Fruit fly (Drosophila melanogaster) whole organism, embryonic: ENCODE results near the gene CG34450.

Source experiments
- Abd-B ChIP-seq: fragments of 200-800 bp; sonication (Bioruptor generic); optimal IDR thresholded peaks from 2 replicates; lab custom pipeline; 2018; ENCODE audit warnings: missing biosample characterization, mild to moderate bottlenecking, missing genetic modification characterization, moderate library complexity
- BtbVII ChIP-seq: fragments of 200-800 bp; sonication (Bioruptor generic); optimal IDR thresholded peaks from 3 replicates; lab custom pipeline; 2017; ENCODE audit warnings: missing biosample characterization, mild to moderate bottlenecking, missing genetic modification characterization
- CG10543 ChIP-seq: fragments of 200-800 bp; sonication (Bioruptor generic); optimal IDR thresholded peaks from 3 replicates; lab custom pipeline; 2017; ENCODE audit warnings: missing biosample characterization, mild to moderate bottlenecking, missing genetic modification characterization, moderate library complexity
- CG10654 ChIP-seq: fragments of 200-800 bp; sonication (Bioruptor generic); optimal IDR thresholded peaks from 2 replicates; lab custom pipeline; 2016; ENCODE audit warnings: missing biosample characterization, missing genetic modification characterization
- CG1233 ChIP-seq: fragments of 200-800 bp; sonication (Bioruptor generic); optimal IDR thresholded peaks from 4 replicates; lab custom pipeline; 2018; ENCODE audit warnings: missing biosample characterization, mild to moderate bottlenecking, missing genetic modification characterization
- CG12659 ChIP-seq: fragments of 200-800 bp; sonication (Bioruptor generic); optimal IDR thresholded peaks from 3 replicates; lab custom pipeline; 2017; ENCODE audit warnings: mild to moderate bottlenecking, missing biosample characterization, missing genetic modification reagents, missing genetic modification characterization
- CG13624 ChIP-seq: fragments of 200-800 bp; sonication (Bioruptor generic); optimal IDR thresholded peaks from 2 replicates; lab custom pipeline; 2016; ENCODE audit warnings: missing biosample characterization, missing genetic modification characterization
- CG13894 ChIP-seq: fragments of 200-800 bp; sonication (Bioruptor generic); optimal IDR thresholded peaks from 3 replicates; lab custom pipeline; 2018; ENCODE audit warnings: missing biosample characterization, mild to moderate bottlenecking, missing genetic modification characterization, moderate library complexity
- CG16813 ChIP-seq: fragments of 200-800 bp; sonication (Bioruptor generic); IDR thresholded peaks from 3 replicates; pipeline ENCODE4 v1.3.6; 2022; ENCODE audit warnings: missing biosample characterization, missing genetic modification characterization; ENCODE audit not compliant: partially characterized antibody
- CG17385 ChIP-seq: fragments of 200-800 bp; sonication (Bioruptor generic); optimal IDR thresholded peaks from 3 replicates; lab custom pipeline; 2018; ENCODE audit warnings: missing biosample characterization, mild to moderate bottlenecking, missing genetic modification characterization
- CG1832 ChIP-seq: fragments of 200-800 bp; sonication (Bioruptor generic); optimal IDR thresholded peaks from 2 replicates; lab custom pipeline; 2017; ENCODE audit warnings: missing biosample characterization, mild to moderate bottlenecking, missing genetic modification characterization, inconsistent platforms
- CG2116 ChIP-seq: fragments of 200-800 bp; sonication (Bioruptor generic); optimal IDR thresholded peaks from 3 replicates; lab custom pipeline; 2018; ENCODE audit warnings: missing biosample characterization, mild to moderate bottlenecking, missing genetic modification characterization
- CG2202 ChIP-seq: fragments of 200-800 bp; sonication (Bioruptor generic); optimal IDR thresholded peaks from 2 replicates; lab custom pipeline; 2018; ENCODE audit warnings: missing biosample characterization, mild to moderate bottlenecking, missing genetic modification characterization
- CG30403 ChIP-seq: fragments of 200-800 bp; sonication (Bioruptor generic); optimal IDR thresholded peaks from 3 replicates; lab custom pipeline; 2016; ENCODE audit warnings: missing biosample characterization, missing genetic modification characterization
- CG3163 ChIP-seq: fragments of 200-800 bp; sonication (Bioruptor generic); optimal IDR thresholded peaks from 3 replicates; lab custom pipeline; 2016; ENCODE audit warnings: missing biosample characterization, missing genetic modification characterization
- CG32772 ChIP-seq: fragments of 200-800 bp; sonication (Bioruptor generic); IDR thresholded peaks from 2 replicates; pipeline ENCODE4 v1.3.6; 2022; ENCODE audit warnings: missing biosample characterization, missing genetic modification characterization
- CG4328 ChIP-seq: fragments of 200-800 bp; sonication (Bioruptor generic); optimal IDR thresholded peaks from 3 replicates; lab custom pipeline; 2017; ENCODE audit warnings: missing biosample characterization, missing genetic modification reagents, missing genetic modification characterization
- CG4707 ChIP-seq: fragments of 200-800 bp; sonication (Bioruptor generic); optimal IDR thresholded peaks from 2 replicates; lab custom pipeline; 2018; ENCODE audit warnings: missing biosample characterization, mild to moderate bottlenecking, missing genetic modification characterization, moderate library complexity
- CG4854 ChIP-seq: fragments of 200-800 bp; sonication (Bioruptor generic); optimal IDR thresholded peaks from 2 replicates; lab custom pipeline; 2016; ENCODE audit warnings: missing biosample characterization, missing genetic modification characterization, inconsistent platforms
- CG5245 ChIP-seq: fragments of 200-800 bp; sonication (Bioruptor generic); optimal IDR thresholded peaks from 3 replicates; lab custom pipeline; 2016; ENCODE audit warnings: missing biosample characterization, missing genetic modification characterization
- CG6683 ChIP-seq: fragments of 200-800 bp; sonication (Bioruptor generic); optimal IDR thresholded peaks from 2 replicates; lab custom pipeline; 2017; ENCODE audit warnings: missing biosample characterization, mild to moderate bottlenecking, missing genetic modification characterization, missing genetic modification reagents
- CG9817 ChIP-seq: fragments of 200-800 bp; sonication (Bioruptor generic); optimal IDR thresholded peaks from 2 replicates; lab custom pipeline; 2018; ENCODE audit warnings: missing biosample characterization, mild to moderate bottlenecking, missing genetic modification characterization, moderate library complexity
- Chrac-16 ChIP-seq: fragments of 200-800 bp; sonication (Bioruptor generic); optimal IDR thresholded peaks from 3 replicates; lab custom pipeline; 2016; ENCODE audit warnings: missing biosample characterization, missing genetic modification characterization
- CrebB ChIP-seq: fragments of 200-800 bp; sonication (Bioruptor generic); optimal IDR thresholded peaks from 3 replicates; lab custom pipeline; 2018; ENCODE audit warnings: missing biosample characterization, mild to moderate bottlenecking, missing genetic modification characterization
- Doc2 ChIP-seq: fragments of 200-800 bp; sonication (Bioruptor generic); IDR thresholded peaks from 2 replicates; pipeline ENCODE4 v1.3.6; 2022; ENCODE audit warnings: missing biosample characterization, missing genetic modification characterization
- Doc3 ChIP-seq: fragments of 200-800 bp; sonication (Bioruptor generic); IDR thresholded peaks from 3 replicates; pipeline ENCODE4 v1.3.6; 2022; ENCODE audit warnings: missing biosample characterization, missing genetic modification characterization; ENCODE audit not compliant: partially characterized antibody
- Drgx ChIP-seq: fragments of 200-800 bp; sonication (Bioruptor generic); IDR thresholded peaks from 2 replicates; pipeline ENCODE4 v1.3.6; 2022; ENCODE audit warnings: missing biosample characterization, missing genetic modification characterization
- Eip74EF ChIP-seq, 2 experiments: fragments of 200-800 bp in 1 of 2; fragments of >200 bp in 1 of 2; sonication (Bioruptor generic) in 1 of 2; optimal IDR thresholded peaks; 2 replicates each; lab custom pipeline; 2017 to 2019; ENCODE audit warnings: missing biosample characterization in 2 of 2, missing genetic modification characterization in 2 of 2, mild to moderate bottlenecking in 1 of 2, moderate library complexity in 1 of 2
- Ets97D ChIP-seq: fragments of 200-800 bp; sonication (Bioruptor generic); optimal IDR thresholded peaks from 3 replicates; lab custom pipeline; 2016; ENCODE audit warnings: missing biosample characterization, missing genetic modification characterization
- HmgD ChIP-seq: fragments of 200-800 bp; sonication (Bioruptor generic); optimal IDR thresholded peaks from 3 replicates; lab custom pipeline; 2016; ENCODE audit warnings: missing biosample characterization, missing genetic modification characterization
- HmgZ ChIP-seq: fragments of 200-800 bp; sonication (Bioruptor generic); optimal IDR thresholded peaks from 2 replicates; lab custom pipeline; 2018; ENCODE audit warnings: missing biosample characterization, mild to moderate bottlenecking, missing genetic modification characterization
- Hmx ChIP-seq: fragments of 200-800 bp; sonication (Bioruptor generic); optimal IDR thresholded peaks from 2 replicates; lab custom pipeline; 2016; ENCODE audit warnings: missing biosample characterization, missing genetic modification characterization
- Hr51 ChIP-seq, 2 experiments: fragments of 200-800 bp; sonication (Bioruptor generic); optimal IDR thresholded peaks; 2 replicates in 1 of 2; 3 replicates in 1 of 2; lab custom pipeline; 2016 to 2018; ENCODE audit warnings: missing biosample characterization in 2 of 2, missing genetic modification characterization in 2 of 2, mild to moderate bottlenecking in 1 of 2, moderate library complexity in 1 of 2
- Mes4 ChIP-seq: fragments of 200-800 bp; sonication (Bioruptor generic); optimal IDR thresholded peaks from 2 replicates; lab custom pipeline; 2016; ENCODE audit warnings: missing biosample characterization, missing genetic modification characterization
- Sox100B ChIP-seq: fragments of 200-800 bp; sonication (Bioruptor generic); optimal IDR thresholded peaks from 3 replicates; lab custom pipeline; 2018; ENCODE audit warnings: missing biosample characterization, mild to moderate bottlenecking, missing genetic modification characterization
- abd-A ChIP-seq: fragments of 200-800 bp; sonication (Bioruptor generic); optimal IDR thresholded peaks from 3 replicates; lab custom pipeline; 2019; ENCODE audit warnings: missing biosample characterization, mild to moderate bottlenecking, missing genetic modification characterization, moderate library complexity
- ash1 ChIP-seq: fragments of 200-800 bp; sonication (Bioruptor generic); optimal IDR thresholded peaks from 2 replicates; lab custom pipeline; 2018; ENCODE audit warnings: missing biosample characterization, mild to moderate bottlenecking, missing genetic modification characterization
- disco-r ChIP-seq: fragments of 200-800 bp; sonication (Bioruptor generic); optimal IDR thresholded peaks from 2 replicates; lab custom pipeline; 2016; ENCODE audit warnings: missing biosample characterization, missing genetic modification characterization
- dm ChIP-seq: fragments of 200-800 bp; sonication (Bioruptor generic); optimal IDR thresholded peaks from 3 replicates; lab custom pipeline; 2016; ENCODE audit warnings: missing biosample characterization, missing genetic modification characterization
- insv ChIP-seq, 2 experiments: fragments of 200-800 bp; sonication (Bioruptor generic); optimal IDR thresholded peaks; 3 replicates each; lab custom pipeline; 2016 to 2018; ENCODE audit warnings: missing biosample characterization in 2 of 2, missing genetic modification characterization in 2 of 2
- jigr1 ChIP-seq: fragments of 200-800 bp; sonication (Bioruptor generic); IDR thresholded peaks from 3 replicates; pipeline ENCODE4 v1.3.6; 2022; ENCODE audit warnings: missing biosample characterization, missing genetic modification characterization
- lilli ChIP-seq: fragments of 200-800 bp; sonication (Bioruptor generic); optimal IDR thresholded peaks from 3 replicates; lab custom pipeline; 2016; ENCODE audit warnings: missing biosample characterization, missing genetic modification characterization
- odd ChIP-seq: fragments of 200-800 bp; sonication (Bioruptor generic); optimal IDR thresholded peaks from 2 replicates; lab custom pipeline; 2017; ENCODE audit warnings: missing biosample characterization, mild to moderate bottlenecking, missing genetic modification characterization
- rib ChIP-seq: fragments of 200-800 bp; sonication (Bioruptor generic); IDR thresholded peaks from 2 replicates; pipeline ENCODE4 v1.3.6; 2022; ENCODE audit warnings: missing biosample characterization, missing genetic modification characterization
- shn ChIP-seq: fragments of 200-800 bp; sonication (Bioruptor generic); optimal IDR thresholded peaks from 3 replicates; lab custom pipeline; 2016; ENCODE audit warnings: missing biosample characterization, missing genetic modification characterization
- sna ChIP-seq: fragments of 200-800 bp; sonication (Bioruptor generic); IDR thresholded peaks from 2 replicates; pipeline ENCODE4 v1.3.6; 2022; ENCODE audit warnings: missing biosample characterization, missing genetic modification characterization; ENCODE audit not compliant: partially characterized antibody
- ttk ChIP-seq: fragments of 200-800 bp; sonication (Bioruptor generic); IDR thresholded peaks from 2 replicates; pipeline ENCODE4 v2.1.2; 2022; ENCODE audit warnings: missing biosample characterization, missing genetic modification characterization
- z ChIP-seq: fragments of 200-800 bp; sonication (Bioruptor generic); IDR thresholded peaks from 3 replicates; pipeline ENCODE4 v1.3.6; 2022; ENCODE audit warnings: missing biosample characterization, missing genetic modification characterization
- zf30C ChIP-seq: fragments of 200-800 bp; sonication (Bioruptor generic); optimal IDR thresholded peaks from 3 replicates; lab custom pipeline; 2018; ENCODE audit warnings: missing biosample characterization, mild to moderate bottlenecking, missing genetic modification characterization

The CG34450 gene

dm6 chrX:9344482-9345106, 14.3 kb upstream of the CG34450 start (continued):
- peak; percentile 43 for TF ChIP-seq odd (GFP tag; lab: Kevin White, UChicago)
- TF ChIP-seq CG4707 (GFP tag; lab: Kevin White, UChicago) = no peak
- TF ChIP-seq CG2116 = no peak
- TF ChIP-seq disco-r = no peak
- peak; percentile 69 for TF ChIP-seq CG12659 (GFP tag; lab: Kevin White, UChicago)
- TF ChIP-seq ttk (GFP tag; lab: Robert Waterston, UW) = no peak
- TF ChIP-seq BtbVII (GFP tag; lab: Kevin White, UChicago) = peak; percentile 15
- TF ChIP-seq dm = no peak
- TF ChIP-seq Ets97D = no peak
- TF ChIP-seq CG16813 (GFP tag; lab: Robert Waterston, UW) = no peak
- TF ChIP-seq CG13624 (GFP tag; lab: Kevin White, UChicago) = peak; percentile 19
- TF ChIP-seq zf30C (GFP tag; lab: Kevin White, UChicago) = no peak
- peak; percentile 55 for TF ChIP-seq CG17385 (GFP tag; lab: Kevin White, UChicago)
- peak; percentile 52 for TF ChIP-seq CG10543 (GFP tag; lab: Kevin White, UChicago)
- TF ChIP-seq CG30403 (GFP tag; lab: Kevin White, UChicago) = peak; percentile 71
- no peak for TF ChIP-seq CG5245
- peak; percentile 30 for TF ChIP-seq CG1233 (GFP tag; lab: Kevin White, UChicago)
- TF ChIP-seq CrebB (tag; lab: Kevin White, UChicago) = no peak
- no peak for TF ChIP-seq CG2202 (tag; lab: Kevin White, UChicago)
- TF ChIP-seq CG1832 (GFP tag; lab: Kevin White, UChicago) = no peak
- TF ChIP-seq Hr51 (GFP tag; optimal IDR thresholded peaks at IDR 0.05; lab: Kevin White, UChicago) = peak; percentile 16 to 69
- no peak for TF ChIP-seq insv (GFP tag; optimal IDR thresholded peaks at IDR 0.05; lab: Kevin White, UChicago)
- no peak for TF ChIP-seq jigr1 (GFP tag; lab: Robert Waterston, UW)
- TF ChIP-seq CG6683 (GFP tag; lab: Kevin White, UChicago) = peak; percentile 31
- TF ChIP-seq HmgD (GFP tag; lab: Kevin White, UChicago) = no peak
- TF ChIP-seq Abd-B (GFP tag; lab: Kevin White, UChicago) = peak; percentile 32
- TF ChIP-seq CG4328 (GFP tag; lab: Kevin White, UChicago) = peak; percentile 52
- TF ChIP-seq Mes4 (GFP tag; lab: Kevin White, UChicago) = no peak
- peak; percentile 46 for TF ChIP-seq HmgZ (tag; lab: Kevin White, UChicago)
- no peak for TF ChIP-seq CG10654 (GFP tag; lab: Kevin White, UChicago)
- peak; percentile 11; the same call in 1 of the 2 replicates for TF ChIP-seq Drgx (GFP tag; lab: Robert Waterston, UW)
- no peak for TF ChIP-seq z
- TF ChIP-seq CG3163 (GFP tag; lab: Kevin White, UChicago) = no peak
- peak in 1 of 2 experiments; percentile 52 for TF ChIP-seq Eip74EF (GFP tag; optimal IDR thresholded peaks at IDR 0.05; lab: Kevin White, UChicago)
- peak; percentile 64 for TF ChIP-seq Sox100B
- TF ChIP-seq rib = no peak
- TF ChIP-seq Doc3 (GFP tag; lab: Robert Waterston, UW) = no peak
- TF ChIP-seq ash1 (GFP tag; lab: Kevin White, UChicago) = no peak
- TF ChIP-seq abd-A (tag; lab: Kevin White, UChicago) = no peak
- TF ChIP-seq sna = no peak
- TF ChIP-seq CG32772 (GFP tag; lab: Robert Waterston, UW) = no peak
- peak; percentile 60 for TF ChIP-seq CG9817 (tag; lab: Kevin White, UChicago)
- no peak for TF ChIP-seq Hmx (GFP tag; lab: Kevin White, UChicago)
- no peak for TF ChIP-seq Doc2 (GFP tag; lab: Robert Waterston, UW)
- peak; percentile 15 for TF ChIP-seq CG13894 (tag; lab: Kevin White, UChicago)
- TF ChIP-seq lilli (GFP tag; lab: Kevin White, UChicago) = peak; percentile 59
- peak; percentile 13 for TF ChIP-seq shn
- no peak for TF ChIP-seq CG4854 (GFP tag; lab: Kevin White, UChicago)
- peak; percentile 11 for TF ChIP-seq Chrac-16 (GFP tag; lab: Kevin White, UChicago)
